Fruit fly (Drosophila melanogaster) whole organism: Measurements from ENCODE around the gene GstD3.

Experiments used
- CG8478 ChIP-seq: fragments of >200 bp; optimal IDR thresholded peaks from 2 replicates; lab custom pipeline; 2018; ENCODE audit warnings: inconsistent platforms
- Dll ChIP-seq: fragments of >200 bp; optimal IDR thresholded peaks from 2 replicates; lab custom pipeline; 2017
- EcR ChIP-seq, 2 experiments: fragments of >200 bp; optimal IDR thresholded peaks; 2 replicates each; lab custom pipeline; 2017; ENCODE audit warnings: missing biosample characterization in 2 of 2, missing genetic modification characterization in 2 of 2, missing genetic modification reagents in 2 of 2
- pan ChIP-seq: fragments of >200 bp; optimal IDR thresholded peaks from 2 replicates; lab custom pipeline; 2017
- psq ChIP-seq: fragments of >200 bp; optimal IDR thresholded peaks from 2 replicates; lab custom pipeline; 2017
- usp ChIP-seq: fragments of >200 bp; optimal IDR thresholded peaks from 2 replicates; lab custom pipeline; 2017; ENCODE audit warnings: missing biosample characterization, missing genetic modification characterization, mixed read lengths

DNA sequence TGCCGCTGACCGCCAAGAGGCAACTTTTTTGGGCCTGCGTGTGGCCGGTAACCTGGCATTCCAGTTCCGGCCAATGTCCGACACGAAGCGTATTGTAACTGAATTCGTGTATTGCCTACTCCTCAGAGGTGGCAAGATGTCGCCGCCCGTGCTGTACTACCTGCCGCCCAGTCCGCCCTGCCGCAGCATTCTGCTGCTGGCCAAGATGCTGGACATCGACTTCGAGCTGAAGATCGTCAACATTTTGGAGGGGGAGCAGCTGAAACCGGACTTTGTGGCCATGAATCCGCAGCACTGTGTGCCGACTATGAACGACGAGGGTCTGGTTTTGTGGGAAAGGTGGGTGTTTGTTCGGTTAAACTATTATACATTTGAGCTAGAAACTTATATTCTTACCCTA, 11.4 kb downstream of the GstD3 start:
- TF ChIP-seq psq (lab: Kevin White, UChicago) (no peak), usp (GFP tag; lab: Kevin White, UChicago) (no peak), CG8478 (no peak), EcR (GFP tag; optimal IDR thresholded peaks at IDR 0.05; lab: Kevin White, UChicago) (no peak), pan (lab: Kevin White, UChicago) (no peak), Dll (lab: Kevin White, UChicago) (no peak)
